Worm (Caenorhabditis elegans): Measurements from ENCODE around the gene spp-2.

Gene spp-2

ce11 chrX:7303115-7303514, 13.5 kb downstream of the spp-2 start:
- TF ChIP-seq hmbx-1 (tag; optimal IDR thresholded peaks at IDR 0.05) (no peak), tbx-11 (GFP tag; IDR thresholded peaks at IDR 0.05) (no peak), tra-4 (tag; optimal IDR thresholded peaks at IDR 0.05) (no peak), flt-1 (GFP tag; IDR thresholded peaks at IDR 0.05) (no peak), sea-1 (GFP tag; conservative IDR thresholded peaks at IDR 0.05) (no peak), ama-1 (optimal IDR thresholded peaks at IDR 0.05) (no peak), pes-1 (GFP tag; IDR thresholded peaks at IDR 0.05) (no peak), B0310.2 (tag; optimal IDR thresholded peaks at IDR 0.05) (no peak), tbx-37 (GFP tag; conservative IDR thresholded peaks at IDR 0.05) (no peak), ets-7 (tag; optimal IDR thresholded peaks at IDR 0.05) (no peak), scrt-1 (GFP tag; IDR thresholded peaks at IDR 0.05) (no peak), ceh-36 (tag; optimal IDR thresholded peaks at IDR 0.05) (no peak), hmg-4 (GFP tag; optimal IDR thresholded peaks at IDR 0.05) (no peak), hnd-1 (tag; optimal IDR thresholded peaks at IDR 0.05) (no peak), F13C5.2 (tag; optimal IDR thresholded peaks at IDR 0.05) (no peak), aly-1 (tag; optimal IDR thresholded peaks at IDR 0.05) (no peak), ceh-13 (GFP tag; optimal IDR thresholded peaks at IDR 0.05) (no peak)

- TF ChIP-seq ets-7 (tag; optimal IDR thresholded peaks at IDR 0.05): no peak
- no peak for TF ChIP-seq hmbx-1 (tag; optimal IDR thresholded peaks at IDR 0.05)
- TF ChIP-seq scrt-1 (GFP tag; IDR thresholded peaks at IDR 0.05): no peak
- no peak for TF ChIP-seq ama-1 (optimal IDR thresholded peaks at IDR 0.05)
- no peak for TF ChIP-seq sea-1 (GFP tag; conservative IDR thresholded peaks at IDR 0.05)
- no peak for TF ChIP-seq hmg-4 (GFP tag; optimal IDR thresholded peaks at IDR 0.05)
- TF ChIP-seq aly-1 (tag; optimal IDR thresholded peaks at IDR 0.05): no peak
- TF ChIP-seq hnd-1 (tag; optimal IDR thresholded peaks at IDR 0.05): no peak
- TF ChIP-seq ceh-36 (tag; optimal IDR thresholded peaks at IDR 0.05): no peak
- TF ChIP-seq B0310.2 (tag; optimal IDR thresholded peaks at IDR 0.05): no peak
- no peak for TF ChIP-seq tbx-37 (GFP tag; conservative IDR thresholded peaks at IDR 0.05)
- TF ChIP-seq flt-1 (GFP tag; IDR thresholded peaks at IDR 0.05): no peak
- no peak for TF ChIP-seq tbx-11 (GFP tag; IDR thresholded peaks at IDR 0.05)
- TF ChIP-seq pes-1 (GFP tag; IDR thresholded peaks at IDR 0.05): no peak
- no peak for TF ChIP-seq F13C5.2 (tag; optimal IDR thresholded peaks at IDR 0.05)
- TF ChIP-seq ceh-13 (GFP tag; optimal IDR thresholded peaks at IDR 0.05): no peak
- no peak for TF ChIP-seq tra-4 (tag; optimal IDR thresholded peaks at IDR 0.05)
These were observed 18.0 kb downstream of the spp-2 start, which contains the start of gene K03A1.4 for ce11 chrX:7298652-7299051. TSS of gene K03A1.4 (minus strand) at chrX:7298752.

ce11 chrX:7296310-7296709, 20.3 kb downstream of the spp-2 start:
- TF ChIP-seq pes-1 (GFP tag; IDR thresholded peaks at IDR 0.05): no peak
- TF ChIP-seq tbx-37 (GFP tag; conservative IDR thresholded peaks at IDR 0.05): no peak
- TF ChIP-seq ama-1 (optimal IDR thresholded peaks at IDR 0.05): no peak
- no peak for TF ChIP-seq sea-1 (GFP tag; conservative IDR thresholded peaks at IDR 0.05)
- TF ChIP-seq ceh-36 (tag; optimal IDR thresholded peaks at IDR 0.05): no peak
- TF ChIP-seq hnd-1 (tag; optimal IDR thresholded peaks at IDR 0.05): no peak
- TF ChIP-seq flt-1 (GFP tag; IDR thresholded peaks at IDR 0.05): no peak
- no peak for TF ChIP-seq tbx-11 (GFP tag; IDR thresholded peaks at IDR 0.05)
- no peak for TF ChIP-seq ets-7 (tag; optimal IDR thresholded peaks at IDR 0.05)
- TF ChIP-seq hmg-4 (GFP tag; optimal IDR thresholded peaks at IDR 0.05): no peak
- no peak for TF ChIP-seq F13C5.2 (tag; optimal IDR thresholded peaks at IDR 0.05)
- TF ChIP-seq hmbx-1 (tag; optimal IDR thresholded peaks at IDR 0.05): no peak
- no peak for TF ChIP-seq tra-4 (tag; optimal IDR thresholded peaks at IDR 0.05)
- TF ChIP-seq scrt-1 (GFP tag; IDR thresholded peaks at IDR 0.05): no peak
- no peak for TF ChIP-seq ceh-13 (GFP tag; optimal IDR thresholded peaks at IDR 0.05)
- TF ChIP-seq B0310.2 (tag; optimal IDR thresholded peaks at IDR 0.05): no peak
- TF ChIP-seq aly-1 (tag; optimal IDR thresholded peaks at IDR 0.05): no peak

ce11 chrX:7291810-7292209, 24.8 kb downstream of the spp-2 start, which contains the start of gene lron-7:
TSS of gene lron-7 (plus strand) at chrX:7292132.
- TF ChIP-seq hmg-4 (GFP tag; optimal IDR thresholded peaks at IDR 0.05) (no peak), pes-1 (GFP tag; IDR thresholded peaks at IDR 0.05) (no peak)

- no peak for TF ChIP-seq pes-1 (GFP tag; IDR thresholded peaks at IDR 0.05)
- no peak for TF ChIP-seq ets-7 (tag; optimal IDR thresholded peaks at IDR 0.05)
- TF ChIP-seq tra-4 (tag; optimal IDR thresholded peaks at IDR 0.05): no peak
- no peak for TF ChIP-seq tbx-37 (GFP tag; conservative IDR thresholded peaks at IDR 0.05)
- no peak for TF ChIP-seq hnd-1 (tag; optimal IDR thresholded peaks at IDR 0.05)
- TF ChIP-seq tbx-11 (GFP tag; IDR thresholded peaks at IDR 0.05): no peak
- TF ChIP-seq ama-1 (optimal IDR thresholded peaks at IDR 0.05): no peak
- TF ChIP-seq ceh-36 (tag; optimal IDR thresholded peaks at IDR 0.05): no peak
- no peak for TF ChIP-seq flt-1 (GFP tag; IDR thresholded peaks at IDR 0.05)
- no peak for TF ChIP-seq ceh-13 (GFP tag; optimal IDR thresholded peaks at IDR 0.05)
- TF ChIP-seq F13C5.2 (tag; optimal IDR thresholded peaks at IDR 0.05): no peak
- no peak for TF ChIP-seq hmbx-1 (tag; optimal IDR thresholded peaks at IDR 0.05)
- TF ChIP-seq aly-1 (tag; optimal IDR thresholded peaks at IDR 0.05): no peak
- no peak for TF ChIP-seq scrt-1 (GFP tag; IDR thresholded peaks at IDR 0.05)
- TF ChIP-seq sea-1 (GFP tag; conservative IDR thresholded peaks at IDR 0.05): no peak
- TF ChIP-seq B0310.2 (tag; optimal IDR thresholded peaks at IDR 0.05): no peak
- no peak for TF ChIP-seq hmg-4 (GFP tag; optimal IDR thresholded peaks at IDR 0.05)
These were observed 25.6 kb downstream of the spp-2 start for ce11 chrX:7290859-7291628.

- TF ChIP-seq B0310.2 (tag; optimal IDR thresholded peaks at IDR 0.05): no peak
- no peak for TF ChIP-seq ets-7 (tag; optimal IDR thresholded peaks at IDR 0.05)
- TF ChIP-seq tra-4 (tag; optimal IDR thresholded peaks at IDR 0.05): no peak
- TF ChIP-seq pes-1 (GFP tag; IDR thresholded peaks at IDR 0.05): no peak
- TF ChIP-seq flt-1 (GFP tag; IDR thresholded peaks at IDR 0.05): no peak
- TF ChIP-seq aly-1 (tag; optimal IDR thresholded peaks at IDR 0.05): no peak
- TF ChIP-seq scrt-1 (GFP tag; IDR thresholded peaks at IDR 0.05): no peak
- TF ChIP-seq F13C5.2 (tag; optimal IDR thresholded peaks at IDR 0.05): no peak
- TF ChIP-seq tbx-37 (GFP tag; conservative IDR thresholded peaks at IDR 0.05): no peak
- no peak for TF ChIP-seq hnd-1 (tag; optimal IDR thresholded peaks at IDR 0.05)
These were observed 27.1 kb downstream of the spp-2 start for ce11 chrX:7289565-7289964.

- TF ChIP-seq ets-7 (tag; optimal IDR thresholded peaks at IDR 0.05): no peak
- TF ChIP-seq B0310.2 (tag; optimal IDR thresholded peaks at IDR 0.05): no peak
- TF ChIP-seq ama-1 (optimal IDR thresholded peaks at IDR 0.05): no peak
- TF ChIP-seq flt-1 (GFP tag; IDR thresholded peaks at IDR 0.05): no peak
- TF ChIP-seq hmg-4 (GFP tag; optimal IDR thresholded peaks at IDR 0.05): no peak
- TF ChIP-seq tbx-37 (GFP tag; conservative IDR thresholded peaks at IDR 0.05): no peak
- no peak for TF ChIP-seq ceh-36 (tag; optimal IDR thresholded peaks at IDR 0.05)
- no peak for TF ChIP-seq tbx-11 (GFP tag; IDR thresholded peaks at IDR 0.05)
- no peak for TF ChIP-seq pes-1 (GFP tag; IDR thresholded peaks at IDR 0.05)
- TF ChIP-seq F13C5.2 (tag; optimal IDR thresholded peaks at IDR 0.05): no peak
- no peak for TF ChIP-seq scrt-1 (GFP tag; IDR thresholded peaks at IDR 0.05)
- TF ChIP-seq hmbx-1 (tag; optimal IDR thresholded peaks at IDR 0.05): no peak
- TF ChIP-seq aly-1 (tag; optimal IDR thresholded peaks at IDR 0.05): no peak
- TF ChIP-seq ceh-13 (GFP tag; optimal IDR thresholded peaks at IDR 0.05): no peak
- no peak for TF ChIP-seq hnd-1 (tag; optimal IDR thresholded peaks at IDR 0.05)
These were observed 31.9 kb downstream of the spp-2 start for ce11 chrX:7284724-7285184.
